Fruit fly (Drosophila melanogaster): ENCODE data around the gene Teh3.

Teh3 gene

dm6 chr3L:4209731-4210130 lies 25.3 kb upstream of the Teh3 start (continued):
- TF ChIP-seq CG13775 (GFP tag; optimal IDR thresholded peaks at IDR 0.05), result no peak
- TF ChIP-seq esg (GFP tag; conservative IDR thresholded peaks at IDR 0.05), result no peak
- no peak for TF ChIP-seq Elba2 (GFP tag; optimal IDR thresholded peaks at IDR 0.05)
- no peak for TF ChIP-seq sens-2 (GFP tag; IDR thresholded peaks at IDR 0.05)
- no peak for TF ChIP-seq CG6683 (GFP tag; optimal IDR thresholded peaks at IDR 0.05)
- no peak for TF ChIP-seq CG4282 (GFP tag; optimal IDR thresholded peaks at IDR 0.05)
- no peak for TF ChIP-seq Neu2 (GFP tag; optimal IDR thresholded peaks at IDR 0.05; ENCODE audit: borderline replicate concordance)
- no peak for TF ChIP-seq CG12299 (tag; optimal IDR thresholded peaks at IDR 0.05)
- no peak for TF ChIP-seq Bgb (GFP tag; IDR thresholded peaks at IDR 0.05; ENCODE audit: partially characterized antibody)
- TF ChIP-seq zf30C (GFP tag; optimal IDR thresholded peaks at IDR 0.05), result no peak
- no peak for TF ChIP-seq CG4360 (GFP tag; IDR thresholded peaks at IDR 0.05)
- TF ChIP-seq CG9876 (GFP tag; optimal IDR thresholded peaks at IDR 0.05), result no peak
- TF ChIP-seq Ptx1 (GFP tag; IDR thresholded peaks at IDR 0.05), result peak; percentile 23; the same call in 1 of the 2 replicates
- no peak for TF ChIP-seq CG15011 (GFP tag; optimal IDR thresholded peaks at IDR 0.05)
- TF ChIP-seq CG10209 (GFP tag; optimal IDR thresholded peaks at IDR 0.05), result no peak
- TF ChIP-seq Dad (GFP tag; optimal IDR thresholded peaks at IDR 0.05), result no peak
- TF ChIP-seq CG11504 (tag; optimal IDR thresholded peaks at IDR 0.05), result no peak
- no peak for TF ChIP-seq PHDP (tag; optimal IDR thresholded peaks at IDR 0.05)
- no peak for TF ChIP-seq D19A (tag; optimal IDR thresholded peaks at IDR 0.05)
- no peak for TF ChIP-seq CG15269 (tag; optimal IDR thresholded peaks at IDR 0.05)
- TF ChIP-seq jigr1 (GFP tag; IDR thresholded peaks at IDR 0.05), result no peak
- no peak for TF ChIP-seq CG14667 (GFP tag; IDR thresholded peaks at IDR 0.05)
- no peak for TF ChIP-seq Meics (GFP tag; optimal IDR thresholded peaks at IDR 0.05)
- no peak for TF ChIP-seq CG10654 (GFP tag; optimal IDR thresholded peaks at IDR 0.05)
- 0 out of 3 replicates have a peak, but pooled peaks have one; percentile 26 for TF ChIP-seq dysf (GFP tag; IDR thresholded peaks at IDR 0.05)

DNA sequence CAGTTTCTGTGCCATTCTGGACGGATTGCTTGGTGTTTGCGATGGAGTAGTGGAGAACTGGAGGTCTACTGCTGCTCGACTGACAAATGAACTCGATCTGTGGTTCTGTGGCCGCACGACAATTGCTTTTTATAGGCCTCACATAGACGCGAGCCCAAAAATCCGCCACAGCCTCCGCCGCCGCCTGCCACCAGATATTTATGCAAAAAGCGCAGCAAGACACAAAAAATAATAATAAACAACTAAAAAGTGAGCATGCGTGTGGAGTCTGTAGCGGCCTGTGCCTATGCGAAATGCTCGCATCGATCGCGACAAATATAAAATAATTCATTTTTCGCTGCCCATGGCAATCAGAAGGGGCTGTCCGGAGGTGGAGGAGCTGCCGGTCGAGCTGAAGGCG lies 24.6 kb upstream of the Teh3 start, which contains the start of gene Cpr64Aa:
Gene Cpr64Aa, minus strand, starts transcription at position 101 of the 400 bp plus-strand sequence.
- no peak for TF ChIP-seq chif (GFP tag; optimal IDR thresholded peaks at IDR 0.05)
- TF ChIP-seq CG15601 (tag; optimal IDR thresholded peaks at IDR 0.05), result no peak
- TF ChIP-seq CG10209 (GFP tag; optimal IDR thresholded peaks at IDR 0.05), result no peak

DNA sequence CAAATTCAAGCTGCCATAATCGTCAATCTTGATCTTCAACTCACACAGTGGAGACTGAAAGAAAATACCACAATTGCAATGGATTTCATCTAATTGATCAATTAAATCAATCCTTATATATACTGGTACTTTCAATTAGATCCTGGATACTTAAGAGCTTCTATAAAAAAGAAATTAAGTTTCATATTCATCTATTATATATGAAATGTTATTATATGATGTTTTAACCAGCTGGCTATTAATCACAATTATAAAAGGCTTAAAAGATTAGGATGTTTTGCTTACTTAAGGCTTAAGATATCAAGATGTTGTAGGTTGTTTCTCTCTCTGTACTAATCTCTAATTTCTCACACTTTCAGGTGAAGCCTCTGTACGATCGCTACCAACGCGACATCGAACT lies 20.4 kb upstream of the Teh3 start:
- no peak for TF ChIP-seq Nf-YA (GFP tag; IDR thresholded peaks at IDR 0.05)

DNA sequence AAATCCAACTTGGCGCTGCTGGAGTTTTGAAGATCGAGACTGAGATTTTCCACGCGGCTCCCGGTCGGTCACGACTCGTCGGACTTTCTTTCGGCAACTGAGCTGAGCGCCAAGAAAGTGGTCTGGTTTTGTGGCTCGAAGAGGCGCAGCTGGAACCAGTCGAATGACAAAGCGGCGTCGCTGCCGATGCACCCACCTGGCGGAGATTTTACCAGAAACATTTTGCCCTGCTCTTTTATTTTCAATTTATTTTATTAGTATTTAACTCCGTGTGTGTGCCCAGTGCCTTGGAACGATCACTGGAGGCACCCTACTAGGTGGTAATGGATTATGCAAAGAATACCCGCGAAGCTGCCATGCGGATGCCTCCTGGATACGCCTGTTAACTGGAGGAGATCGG lies 19.8 kb upstream of the Teh3 start, which contains the start of gene CG15005:
Gene CG15005, minus strand, starts transcription at position 101 of the 400 bp plus-strand sequence.
- TF ChIP-seq esg (GFP tag; conservative IDR thresholded peaks at IDR 0.05) (no peak), NC2β (GFP tag; optimal IDR thresholded peaks at IDR 0.05) (no peak), nau (GFP tag; optimal IDR thresholded peaks at IDR 0.05) (no peak), eve (GFP tag; optimal IDR thresholded peaks at IDR 0.05) (no peak), Hmx (GFP tag; optimal IDR thresholded peaks at IDR 0.05) (no peak), Ada2b (GFP tag; IDR thresholded peaks at IDR 0.05) (no peak), Hmr (GFP tag; optimal IDR thresholded peaks at IDR 0.05) (no peak), CG13894 (tag; optimal IDR thresholded peaks at IDR 0.05) (no peak), dimm (GFP tag; IDR thresholded peaks at IDR 0.05) (no peak), phol (tag; optimal IDR thresholded peaks at IDR 0.05) (no peak), fd3F (GFP tag; optimal IDR thresholded peaks at IDR 0.05) (no peak), ken (GFP tag; IDR thresholded peaks at IDR 0.05) (no peak)

All from whole organism, embryonic.